Fruit fly (Drosophila melanogaster): ENCODE data around the gene bves.

- TF ChIP-seq CG8478 (optimal IDR thresholded peaks at IDR 0.05) (no peak), EcR (GFP tag; optimal IDR thresholded peaks at IDR 0.05) (no peak), psq (optimal IDR thresholded peaks at IDR 0.05) (no peak), Dll (optimal IDR thresholded peaks at IDR 0.05) (no peak), pan (optimal IDR thresholded peaks at IDR 0.05) (no peak), usp (GFP tag; optimal IDR thresholded peaks at IDR 0.05) (no peak)
These were observed 8.8 kb upstream of the bves start, which contains the start of gene Cbs for dm6 chrX:21044831-21045447.
